Worm (Caenorhabditis elegans) whole organism, L3 larva: ENCODE measurements around the gene gldi-7.

Experiments
- ZK546.5 ChIP-seq: sonication (generic microtip); optimal IDR thresholded peaks from 2 replicates; lab custom pipeline; 2017; ENCODE audit warnings: missing biosample characterization, missing genetic modification characterization
- aly-2 ChIP-seq: fragments of 150-350 bp; optimal IDR thresholded peaks from 2 replicates; lab custom pipeline; 2014; ENCODE audit warnings: missing biosample characterization, missing genetic modification characterization
- ceh-16 ChIP-seq: sonication (generic microtip); optimal IDR thresholded peaks from 2 replicates; lab custom pipeline; 2017; ENCODE audit warnings: missing biosample characterization, missing genetic modification characterization
- ceh-28 ChIP-seq: fragments of 150-350 bp; optimal IDR thresholded peaks from 2 replicates; lab custom pipeline; 2014; ENCODE audit warnings: missing biosample characterization, missing genetic modification reagents, missing genetic modification characterization
- ceh-82 ChIP-seq: fragments of 150-350 bp; optimal IDR thresholded peaks from 2 replicates; lab custom pipeline; 2014; ENCODE audit warnings: missing biosample characterization, missing genetic modification characterization
- ceh-9 ChIP-seq: sonication (generic microtip); optimal IDR thresholded peaks from 2 replicates; lab custom pipeline; 2018; ENCODE audit warnings: missing biosample characterization, missing genetic modification characterization
- egl-5 ChIP-seq: fragments of 150-350 bp; optimal IDR thresholded peaks from 2 replicates; lab custom pipeline; 2017; ENCODE audit warnings: missing biosample characterization, missing genetic modification reagents, missing genetic modification characterization, inconsistent platforms
- elt-2 ChIP-seq: sonication (generic microtip); optimal IDR thresholded peaks from 2 replicates; lab custom pipeline; 2016; ENCODE audit warnings: missing genetic modification reagents, mild to moderate bottlenecking, missing genetic modification characterization, missing compliant biosample characterization
- elt-3 ChIP-seq, 3 experiments: fragments of 150-350 bp in 1 of 3; sonication (generic microtip) in 2 of 3; optimal IDR thresholded peaks; 2 replicates in 2 of 3; 4 replicates in 1 of 3; lab custom pipeline; 2014 to 2017; ENCODE audit warnings: missing biosample characterization in 3 of 3, missing genetic modification characterization in 3 of 3
- eor-1 ChIP-seq, 2 experiments: fragments of 150-350 bp; optimal IDR thresholded peaks; 2 replicates each; lab custom pipeline; 2014 to 2018; ENCODE audit warnings: missing biosample characterization in 2 of 2, missing genetic modification characterization in 2 of 2
- fkh-10 ChIP-seq: sonication (generic microtip); optimal IDR thresholded peaks from 2 replicates; lab custom pipeline; 2017; ENCODE audit warnings: missing biosample characterization, missing genetic modification reagents, missing genetic modification characterization
- fkh-2 ChIP-seq: fragments of 150-350 bp; optimal IDR thresholded peaks from 2 replicates; lab custom pipeline; 2014; ENCODE audit warnings: missing biosample characterization, missing genetic modification reagents, missing genetic modification characterization
- fos-1 ChIP-seq: fragments of 150-350 bp; optimal IDR thresholded peaks from 2 replicates; lab custom pipeline; 2014; ENCODE audit warnings: missing biosample characterization, missing genetic modification characterization
- jun-1 ChIP-seq: fragments of 150-350 bp; optimal IDR thresholded peaks from 2 replicates; lab custom pipeline; 2014; ENCODE audit warnings: missing biosample characterization, missing genetic modification reagents, missing genetic modification characterization
- lin-15B ChIP-seq: fragments of 150-350 bp; optimal IDR thresholded peaks from 2 replicates; lab custom pipeline; 2014; ENCODE audit warnings: missing biosample characterization, missing genetic modification characterization
- lin-39 ChIP-seq: fragments of 150-350 bp; optimal IDR thresholded peaks from 2 replicates; lab custom pipeline; 2018; ENCODE audit warnings: missing biosample characterization, missing genetic modification reagents, missing genetic modification characterization
- lsy-12 ChIP-seq: sonication (generic microtip); optimal IDR thresholded peaks from 2 replicates; lab custom pipeline; 2016; ENCODE audit warnings: mild to moderate bottlenecking, missing genetic modification characterization, missing compliant biosample characterization
- mdl-1 ChIP-seq: fragments of 150-350 bp; optimal IDR thresholded peaks from 2 replicates; lab custom pipeline; 2014; ENCODE audit warnings: missing biosample characterization, missing genetic modification characterization
- mml-1 ChIP-seq: fragments of 150-350 bp; sonication (generic microtip); optimal IDR thresholded peaks from 3 replicates; lab custom pipeline; 2014; ENCODE audit warnings: missing biosample characterization, missing genetic modification characterization
- nfya-1 ChIP-seq: sonication (generic microtip); optimal IDR thresholded peaks from 2 replicates; lab custom pipeline; 2017; ENCODE audit warnings: missing genetic modification characterization, mild to moderate bottlenecking, missing compliant biosample characterization, antibody characterized with exemption, moderate library complexity; ENCODE audit not compliant: insufficient read depth
- nhr-23 ChIP-seq: fragments of 150-350 bp; optimal IDR thresholded peaks from 2 replicates; lab custom pipeline; 2014; ENCODE audit warnings: missing biosample characterization, missing genetic modification reagents, missing genetic modification characterization
- nhr-25 ChIP-seq: sonication (generic microtip); optimal IDR thresholded peaks from 2 replicates; lab custom pipeline; 2017; ENCODE audit warnings: missing biosample characterization, missing genetic modification characterization
- nhr-28 ChIP-seq: fragments of 150-350 bp; optimal IDR thresholded peaks from 2 replicates; lab custom pipeline; 2014; ENCODE audit warnings: missing biosample characterization, missing genetic modification characterization
- nhr-43 ChIP-seq: sonication (generic microtip); optimal IDR thresholded peaks from 2 replicates; lab custom pipeline; 2016; ENCODE audit warnings: mild to moderate bottlenecking, missing genetic modification characterization, missing compliant biosample characterization; ENCODE audit not compliant: poor library complexity, severe bottlenecking
- nhr-67 ChIP-seq: fragments of 150-350 bp; optimal IDR thresholded peaks from 2 replicates; lab custom pipeline; 2014; ENCODE audit warnings: missing biosample characterization, missing genetic modification characterization
- nhr-76 ChIP-seq: fragments of 150-350 bp; sonication (generic microtip); optimal IDR thresholded peaks from 5 replicates; lab custom pipeline; 2014; ENCODE audit warnings: missing biosample characterization, missing genetic modification characterization
- nhr-77 ChIP-seq: fragments of 150-350 bp; optimal IDR thresholded peaks from 2 replicates; lab custom pipeline; 2014; ENCODE audit warnings: missing biosample characterization, missing genetic modification characterization
- pha-4 ChIP-seq: fragments of 150-350 bp; optimal IDR thresholded peaks from 2 replicates; lab custom pipeline; 2014; ENCODE audit warnings: missing biosample characterization, missing genetic modification reagents, missing genetic modification characterization
- pqm-1 ChIP-seq: fragments of 150-350 bp; optimal IDR thresholded peaks from 2 replicates; lab custom pipeline; 2017; ENCODE audit warnings: missing biosample characterization, missing genetic modification characterization, inconsistent platforms
- sea-2 ChIP-seq: fragments of 150-350 bp; sonication (generic microtip); optimal IDR thresholded peaks from 4 replicates; lab custom pipeline; 2014; ENCODE audit warnings: missing biosample characterization, missing genetic modification reagents, missing genetic modification characterization
- skn-1 ChIP-seq: fragments of 150-350 bp; optimal IDR thresholded peaks from 2 replicates; lab custom pipeline; 2014; ENCODE audit warnings: missing biosample characterization, missing genetic modification characterization
- snpc-4 ChIP-seq: fragments of 150-350 bp; optimal IDR thresholded peaks from 2 replicates; lab custom pipeline; 2014; ENCODE audit warnings: missing biosample characterization, missing genetic modification characterization
- tbx-2 ChIP-seq: sonication (generic microtip); optimal IDR thresholded peaks from 2 replicates; lab custom pipeline; 2016; ENCODE audit warnings: mild to moderate bottlenecking, missing genetic modification characterization, missing compliant biosample characterization
- unc-62 ChIP-seq: fragments of 150-350 bp; sonication (generic microtip); optimal IDR thresholded peaks from 4 replicates; lab custom pipeline; 2014; ENCODE audit warnings: missing biosample characterization, missing genetic modification reagents, missing genetic modification characterization
- zag-1 ChIP-seq: fragments of 150-350 bp; optimal IDR thresholded peaks from 2 replicates; lab custom pipeline; 2014; ENCODE audit warnings: missing biosample characterization, missing genetic modification characterization
- ztf-11 ChIP-seq: fragments of 150-350 bp; optimal IDR thresholded peaks from 2 replicates; lab custom pipeline; 2014; ENCODE audit warnings: missing biosample characterization, missing genetic modification characterization
- ztf-4 ChIP-seq: fragments of 150-350 bp; optimal IDR thresholded peaks from 2 replicates; lab custom pipeline; 2014; ENCODE audit warnings: missing biosample characterization, missing genetic modification characterization

The gldi-7 gene

DNA sequence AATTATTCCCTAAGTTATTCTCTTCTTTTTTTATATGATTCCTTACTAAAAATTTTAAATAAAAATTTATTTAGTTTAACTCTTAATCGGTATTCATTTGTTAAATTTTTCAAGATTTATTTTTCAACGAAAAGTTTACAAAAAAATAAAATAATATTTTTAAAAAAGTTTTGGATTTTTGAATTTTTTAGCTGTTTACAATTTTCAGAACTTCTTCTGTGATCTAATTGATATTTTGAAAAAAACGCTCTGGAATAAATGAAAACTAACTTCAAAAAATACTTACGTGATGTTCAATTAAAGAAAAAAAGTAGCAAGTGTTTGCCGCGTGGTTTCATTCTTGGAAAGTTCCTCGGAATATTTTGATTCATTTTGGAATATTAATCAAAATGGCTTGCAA lies 14.3 kb upstream of the gldi-7 start, which contains the start of gene decr-1.2:
Gene decr-1.2 (plus strand): TSS at position 301 of the 400 bp plus-strand sequence.
- TF ChIP-seq ztf-11 (tag; lab: Kevin White, UChicago) (no peak), nhr-28 (tag; lab: Kevin White, UChicago) (no peak), ceh-28 (no peak), egl-5 (tag; lab: Kevin White, UChicago) (no peak), zag-1 (tag; lab: Kevin White, UChicago) (no peak), fos-1 (tag; lab: Kevin White, UChicago) (no peak), lsy-12 (tag; lab: Kevin White, UChicago) (no peak), aly-2 (tag; lab: Kevin White, UChicago) (no peak), pha-4 (no peak), ceh-16 (tag; lab: Kevin White, UChicago) (no peak), elt-2 (no peak), snpc-4 (tag; lab: Kevin White, UChicago) (no peak), jun-1 (tag; lab: Kevin White, UChicago) (no peak), ceh-9 (tag; lab: Kevin White, UChicago) (no peak), mdl-1 (tag; lab: Kevin White, UChicago) (no peak), nhr-67 (tag; lab: Kevin White, UChicago) (no peak), nhr-76 (tag; lab: Kevin White, UChicago) (no peak), fkh-10 (GFP tag; lab: Kevin White, UChicago) (no peak), eor-1 (tag; optimal IDR thresholded peaks at IDR 0.05; lab: Kevin White, UChicago) (no peak)

ce11 chrII:8540412-8540811 lies 9.4 kb upstream of the gldi-7 start, which contains the start of gene pqn-73:
Gene pqn-73, plus strand, starts transcription at chrII:8540712.
- no peak for TF ChIP-seq tbx-2
- no peak for TF ChIP-seq unc-62 (GFP tag; lab: Kevin White, UChicago)
- no peak for TF ChIP-seq pqm-1 (tag; lab: Kevin White, UChicago)
- no peak for TF ChIP-seq jun-1 (tag; lab: Kevin White, UChicago)
- TF ChIP-seq nhr-67 (tag; lab: Kevin White, UChicago): no peak
- no peak for TF ChIP-seq nhr-43 (tag; lab: Kevin White, UChicago)
- no peak for TF ChIP-seq ceh-82 (tag; lab: Kevin White, UChicago)
- no peak for TF ChIP-seq ztf-4 (tag; lab: Kevin White, UChicago)
- no peak for TF ChIP-seq ceh-16 (tag; lab: Kevin White, UChicago)
- no peak for TF ChIP-seq elt-2
- no peak for TF ChIP-seq ZK546.5 (tag; lab: Kevin White, UChicago)
- TF ChIP-seq elt-3 (tag; optimal IDR thresholded peaks at IDR 0.05; lab: Kevin White, UChicago): no peak
- no peak for TF ChIP-seq nhr-25 (tag; lab: Kevin White, UChicago)
- TF ChIP-seq fkh-2 (tag; lab: Kevin White, UChicago): no peak
- TF ChIP-seq skn-1 (tag; lab: Kevin White, UChicago): no peak
- no peak for TF ChIP-seq lin-15B (tag; lab: Kevin White, UChicago)
- no peak for TF ChIP-seq nfya-1 (tag; lab: Kevin White, UChicago)
- TF ChIP-seq sea-2 (GFP tag; lab: Kevin White, UChicago): no peak
- no peak for TF ChIP-seq snpc-4 (tag; lab: Kevin White, UChicago)

ce11 chrII:8536060-8536459 lies 5.0 kb upstream of the gldi-7 start, which contains the start of gene W01C9.2:
Gene W01C9.2, plus strand, starts transcription at chrII:8536360.
- TF ChIP-seq skn-1 (tag; lab: Kevin White, UChicago) (no peak), ZK546.5 (tag; lab: Kevin White, UChicago) (no peak), elt-3 (tag; optimal IDR thresholded peaks at IDR 0.05; lab: Kevin White, UChicago) (no peak), nhr-76 (tag; lab: Kevin White, UChicago) (no peak)

DNA sequence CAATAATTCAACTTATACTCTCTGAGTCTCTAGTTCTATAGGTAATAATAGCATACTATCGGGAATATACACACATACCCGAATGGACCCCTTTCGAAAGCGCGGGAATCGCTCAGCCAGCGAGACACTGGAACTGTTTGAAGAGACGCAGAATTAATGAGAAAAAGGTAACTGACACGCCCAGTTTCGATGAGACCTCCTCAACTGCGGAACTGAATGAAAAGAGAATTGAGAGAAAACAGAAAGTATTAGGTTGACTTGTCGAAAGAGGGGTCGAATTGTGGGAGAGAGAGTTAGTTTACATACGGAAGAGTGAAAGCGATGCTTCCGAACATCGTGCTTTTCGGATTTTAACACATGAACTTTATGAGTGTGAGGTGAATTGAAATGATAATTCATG lies 993 bp upstream of the gldi-7 start:
- TF ChIP-seq tbx-2: no peak
- TF ChIP-seq nhr-25 (tag; lab: Kevin White, UChicago): peak; percentile 49
- TF ChIP-seq nhr-77 (tag; lab: Kevin White, UChicago): no peak
- no peak for TF ChIP-seq unc-62 (GFP tag; lab: Kevin White, UChicago)
- no peak for TF ChIP-seq nhr-76 (tag; lab: Kevin White, UChicago)
- peak; percentile 39 for TF ChIP-seq nhr-23
- no peak for TF ChIP-seq zag-1 (tag; lab: Kevin White, UChicago)
- no peak for TF ChIP-seq mml-1 (tag; lab: Kevin White, UChicago)
- TF ChIP-seq nhr-43 (tag; lab: Kevin White, UChicago): no peak
- no peak for TF ChIP-seq ztf-4 (tag; lab: Kevin White, UChicago)
- no peak for TF ChIP-seq elt-3 (tag; optimal IDR thresholded peaks at IDR 0.05; lab: Kevin White, UChicago)
- peak; percentile 20 for TF ChIP-seq pha-4
- TF ChIP-seq lin-39: no peak
